Worm (Caenorhabditis elegans): ENCODE measurements around the gene C24B5.4.

- TF ChIP-seq aly-1 (tag; optimal IDR thresholded peaks at IDR 0.05) (no peak), ets-7 (tag; optimal IDR thresholded peaks at IDR 0.05) (no peak), hnd-1 (tag; optimal IDR thresholded peaks at IDR 0.05) (no peak), F13C5.2 (tag; optimal IDR thresholded peaks at IDR 0.05) (no peak)
Measured at ce11 chrV:9246260-9246659, 49.1 kb upstream of the C24B5.4 start, which contains the start of gene aat-2.
